Worm (Caenorhabditis elegans): Measurements from ENCODE around the gene C17B7.4.

C17B7.4 gene

ce11 chrV:3339009-3339408, at the start of gene C17B7.4:
Gene C17B7.4, plus strand, starts transcription at chrV:3339309.
- TF ChIP-seq nhr-76 (tag; optimal IDR thresholded peaks at IDR 0.05) (no peak), ham-2 (GFP tag; optimal IDR thresholded peaks at IDR 0.05) (no peak), lin-32 (GFP tag; optimal IDR thresholded peaks at IDR 0.05) (no peak), nhr-28 (tag; optimal IDR thresholded peaks at IDR 0.05) (no peak), sem-2 (GFP tag; optimal IDR thresholded peaks at IDR 0.05) (no peak), flh-1 (GFP tag; optimal IDR thresholded peaks at IDR 0.05) (no peak), pha-4 (tag; optimal IDR thresholded peaks at IDR 0.05) (no peak), mab-5 (tag; optimal IDR thresholded peaks at IDR 0.05) (no peak), nhr-237 (tag; optimal IDR thresholded peaks at IDR 0.05) (no peak), nhr-12 (tag; optimal IDR thresholded peaks at IDR 0.05) (no peak), unc-120 (tag; optimal IDR thresholded peaks at IDR 0.05; ENCODE audit: poor library complexity, severe bottlenecking) (no peak), M03D4.4 (tag; optimal IDR thresholded peaks at IDR 0.05) (no peak), ztf-11 (tag; optimal IDR thresholded peaks at IDR 0.05) (no peak), hlh-1 (tag; optimal IDR thresholded peaks at IDR 0.05) (no peak), ceh-39 (tag; optimal IDR thresholded peaks at IDR 0.05) (no peak)

ce11 chrV:3295368-3295767, 43.7 kb upstream of the C17B7.4 start:
- TF ChIP-seq pha-4 (tag; optimal IDR thresholded peaks at IDR 0.05), result no peak

ce11 chrV:3297764-3298163, 41.3 kb upstream of the C17B7.4 start, which contains the start of gene srx-122:
Gene srx-122, minus strand, starts transcription at chrV:3297864.
- TF ChIP-seq ceh-39 (tag; optimal IDR thresholded peaks at IDR 0.05), result no peak
- TF ChIP-seq pha-4 (tag; optimal IDR thresholded peaks at IDR 0.05), result no peak

DNA sequence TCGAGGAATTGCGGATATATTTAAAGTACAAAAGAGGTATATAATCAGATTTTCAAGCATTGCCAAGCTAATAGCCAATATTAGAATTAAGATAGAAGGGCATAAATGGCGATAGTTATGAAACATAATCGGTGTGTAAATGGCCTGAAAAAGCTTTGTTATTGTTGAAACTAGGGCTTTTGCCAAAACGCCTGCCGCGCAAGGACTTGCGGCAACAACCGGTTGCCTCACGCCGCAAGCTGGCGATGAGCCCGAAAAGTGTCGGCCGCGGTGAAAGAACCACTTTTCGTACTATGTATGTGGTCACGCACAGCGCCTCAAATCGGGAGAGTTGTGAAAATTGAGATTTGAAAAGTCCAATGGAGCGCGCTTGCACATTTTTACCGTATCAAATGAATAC, 39.7 kb upstream of the C17B7.4 start:
- TF ChIP-seq nhr-12 (tag; optimal IDR thresholded peaks at IDR 0.05) (no peak), nhr-76 (tag; optimal IDR thresholded peaks at IDR 0.05) (no peak), ceh-43 (GFP tag; optimal IDR thresholded peaks at IDR 0.05) (no peak), nhr-28 (tag; optimal IDR thresholded peaks at IDR 0.05) (no peak), nhr-237 (tag; optimal IDR thresholded peaks at IDR 0.05) (no peak), ceh-39 (tag; optimal IDR thresholded peaks at IDR 0.05) (no peak), drap-1 (GFP tag; optimal IDR thresholded peaks at IDR 0.05) (no peak), blmp-1 (tag; optimal IDR thresholded peaks at IDR 0.05) (no peak), flh-1 (GFP tag; optimal IDR thresholded peaks at IDR 0.05) (no peak), ztf-11 (tag; optimal IDR thresholded peaks at IDR 0.05) (no peak), unc-120 (tag; optimal IDR thresholded peaks at IDR 0.05; ENCODE audit: poor library complexity, severe bottlenecking) (no peak), ceh-83 (GFP tag; optimal IDR thresholded peaks at IDR 0.05) (no peak), sem-2 (GFP tag; optimal IDR thresholded peaks at IDR 0.05) (no peak), cnd-1 (tag; optimal IDR thresholded peaks at IDR 0.05) (no peak), nhr-2 (tag; optimal IDR thresholded peaks at IDR 0.05) (no peak), zip-8 (tag; optimal IDR thresholded peaks at IDR 0.05) (no peak)

DNA sequence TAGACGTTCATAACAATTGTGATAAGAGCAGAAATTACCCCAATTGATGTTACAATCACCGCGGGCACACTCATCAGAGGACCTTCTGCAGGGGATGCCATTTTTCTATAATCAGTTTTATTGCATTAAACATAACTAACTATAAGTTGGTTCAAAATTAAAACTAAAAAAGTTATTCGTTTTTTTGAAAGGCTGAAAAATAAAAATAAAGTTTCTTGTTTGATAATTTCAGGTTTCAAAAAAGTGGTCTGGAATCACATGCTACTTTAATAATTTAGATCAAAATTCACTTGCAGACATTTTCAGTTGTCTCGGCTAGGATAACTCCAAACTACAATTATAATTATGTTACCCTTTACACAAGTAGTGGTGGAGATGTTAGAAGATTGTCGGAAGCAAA, 37.2 kb upstream of the C17B7.4 start, which contains the start of gene srbc-1:
srbc-1 (minus strand) TSS at position 101 of the 400 bp plus-strand sequence.
- TF ChIP-seq snpc-4 (tag; optimal IDR thresholded peaks at IDR 0.05) (no peak), ham-2 (GFP tag; optimal IDR thresholded peaks at IDR 0.05) (no peak), hlh-1 (tag; optimal IDR thresholded peaks at IDR 0.05) (no peak), unc-120 (tag; optimal IDR thresholded peaks at IDR 0.05; ENCODE audit: poor library complexity, severe bottlenecking) (no peak), nhr-12 (tag; optimal IDR thresholded peaks at IDR 0.05) (no peak), elt-3 (tag; optimal IDR thresholded peaks at IDR 0.05) (no peak), ceh-39 (tag; optimal IDR thresholded peaks at IDR 0.05) (no peak), nhr-2 (tag; optimal IDR thresholded peaks at IDR 0.05) (no peak), lin-13 (tag; optimal IDR thresholded peaks at IDR 0.05) (no peak), lin-32 (GFP tag; optimal IDR thresholded peaks at IDR 0.05) (no peak), cnd-1 (tag; optimal IDR thresholded peaks at IDR 0.05) (no peak), ceh-43 (GFP tag; optimal IDR thresholded peaks at IDR 0.05) (no peak), mls-2 (tag; optimal IDR thresholded peaks at IDR 0.05) (no peak), bed-3 (GFP tag; optimal IDR thresholded peaks at IDR 0.05) (no peak)

- TF ChIP-seq mab-5 (tag; optimal IDR thresholded peaks at IDR 0.05) (no peak), nhr-2 (tag; optimal IDR thresholded peaks at IDR 0.05) (no peak), ztf-11 (tag; optimal IDR thresholded peaks at IDR 0.05) (no peak)
These were observed 30.9 kb upstream of the C17B7.4 start, which contains the start of gene srbc-3 for ce11 chrV:3308169-3308568. Gene srbc-3, plus strand, starts transcription at chrV:3308469.
